Fruit fly (Drosophila melanogaster) S2 (cell line): ENCODE data around the gene Tim8.

Experiments used
- CG8478 ChIP-seq: fragments of >200 bp; optimal IDR thresholded peaks from 2 replicates; lab custom pipeline; 2018
- CTCF ChIP-seq, 2 experiments: fragments of >200 bp; optimal IDR thresholded peaks; 2 replicates each; lab custom pipeline; 2018

dm6 chrX:11338047-11338747 lies 30.0 kb upstream of the Tim8 start:
- TF ChIP-seq CG8478 (lab: Kevin White, UChicago): no peak
- TF ChIP-seq CTCF (optimal IDR thresholded peaks at IDR 0.05; lab: Kevin White, UChicago): no peak
